4 worm cellular contexts compared by ENCODE assay signal in the genomic region with DNA sequence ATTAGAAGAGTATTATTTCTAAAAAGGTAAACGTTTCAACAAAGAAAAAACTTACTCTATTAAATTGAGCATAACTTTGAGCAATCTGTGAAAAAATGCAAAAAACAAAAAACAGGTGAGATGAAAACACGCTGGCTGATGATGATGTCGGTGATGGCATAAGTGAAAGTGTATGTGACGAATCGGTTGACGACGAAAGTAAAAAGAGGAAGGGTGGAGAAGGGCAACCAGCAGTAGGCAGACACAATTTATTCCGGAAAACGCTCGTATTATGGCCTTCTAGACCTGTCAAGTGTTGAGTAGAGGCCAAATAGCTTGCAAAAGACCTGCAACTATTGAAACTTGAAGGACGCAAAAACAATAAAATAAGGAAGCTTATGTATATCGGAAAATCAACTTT.
TF ChIP-seq lines count a peak whose summit lies in the region.

A gene (minus strand): TSS at position 323 of the 400 bp plus-strand sequence.

TF ChIP-seq in whole organism, L1 larva, 84 proteins besides CTCF, POLR2A, EP300 and RAD21:
- TF ChIP-seq lsy-2 (tag; optimal IDR thresholded peaks at IDR 0.05; lab: Kevin White, UChicago) (no peak), lin-35 (GFP tag; optimal IDR thresholded peaks at IDR 0.05; lab: Kevin White, UChicago) (no peak), unc-86 (tag; optimal IDR thresholded peaks at IDR 0.05; lab: Kevin White, UChicago) (no peak), blmp-1 (tag; optimal IDR thresholded peaks at IDR 0.05; lab: Kevin White, UChicago) (peak; percentile 86), Y116A8C.19 (tag; optimal IDR thresholded peaks at IDR 0.05; lab: Kevin White, UChicago; ENCODE audit: borderline replicate concordance) (no peak), zag-1 (tag; optimal IDR thresholded peaks at IDR 0.05; lab: Kevin White, UChicago) (no peak)

TF ChIP-seq in whole organism, L2 larva, 48 proteins besides CTCF, POLR2A, EP300 and RAD21:
- TF ChIP-seq sma-3 (GFP tag; optimal IDR thresholded peaks at IDR 0.05; lab: Kevin White, UChicago) (no peak), blmp-1 (tag; optimal IDR thresholded peaks at IDR 0.05; lab: Kevin White, UChicago; ENCODE audit: insufficient read depth) (peak; percentile 40), lsy-2 (tag; optimal IDR thresholded peaks at IDR 0.05; lab: Kevin White, UChicago) (no peak), nhr-237 (tag; optimal IDR thresholded peaks at IDR 0.05; lab: Kevin White, UChicago) (no peak)

TF ChIP-seq in whole organism, L3 larva, 47 proteins besides CTCF, POLR2A, EP300 and RAD21:
- no peak for TF ChIP-seq hmg-11 (tag; optimal IDR thresholded peaks at IDR 0.05; lab: Kevin White, UChicago)
- TF ChIP-seq nhr-25 (tag; optimal IDR thresholded peaks at IDR 0.05; lab: Kevin White, UChicago) = peak; percentile 60
- no peak for TF ChIP-seq ZK546.5 (tag; optimal IDR thresholded peaks at IDR 0.05; lab: Kevin White, UChicago)
- TF ChIP-seq tbx-2 (tag; optimal IDR thresholded peaks at IDR 0.05; lab: Kevin White, UChicago) = no peak

TF ChIP-seq in whole organism, mixed stage, embryonic, 35 proteins besides CTCF, POLR2A, EP300 and RAD21:
- TF ChIP-seq blmp-1 (tag; optimal IDR thresholded peaks at IDR 0.05; lab: Kevin White, UChicago) (peak; percentile 20), ham-2 (GFP tag; optimal IDR thresholded peaks at IDR 0.05; lab: Kevin White, UChicago) (no peak), zip-8 (tag; optimal IDR thresholded peaks at IDR 0.05; lab: Kevin White, UChicago) (no peak), snpc-4 (tag; optimal IDR thresholded peaks at IDR 0.05; lab: Kevin White, UChicago) (no peak)
